Fruit fly (Drosophila melanogaster) whole organism, embryonic: ENCODE data around the gene CG46303.
A peak's percentile ranks its signal among the peaks of the same experiment; 100 is the strongest.

ENCODE experiments used
- BEAF-32 ChIP-seq: fragments of 200-800 bp; sonication (Bioruptor generic); optimal IDR thresholded peaks from 3 replicates; lab custom pipeline; 2017; ENCODE audit warnings: missing biosample characterization, missing genetic modification characterization, mild to moderate bottlenecking, moderate library complexity, missing genetic modification reagents
- CG10959 ChIP-seq: fragments of 200-800 bp; sonication (Bioruptor generic); IDR thresholded peaks from 2 replicates; pipeline ENCODE4 v1.3.6; 2022; ENCODE audit warnings: missing biosample characterization, missing genetic modification characterization
- CG11504 ChIP-seq: fragments of 200-800 bp; sonication (Bioruptor generic); optimal IDR thresholded peaks from 3 replicates; lab custom pipeline; 2019; ENCODE audit warnings: missing biosample characterization, mild to moderate bottlenecking, missing genetic modification characterization, moderate library complexity
- CG11695 ChIP-seq: fragments of 200-800 bp; sonication (Bioruptor generic); IDR thresholded peaks from 3 replicates; pipeline ENCODE4 v1.3.6; 2022; ENCODE audit warnings: missing biosample characterization, missing genetic modification characterization
- CG12071 ChIP-seq: fragments of 200-800 bp; sonication (Bioruptor generic); optimal IDR thresholded peaks from 3 replicates; lab custom pipeline; 2018; ENCODE audit warnings: missing biosample characterization, mild to moderate bottlenecking, missing genetic modification characterization
- CG12236 ChIP-seq: fragments of 200-800 bp; sonication (Bioruptor generic); optimal IDR thresholded peaks from 2 replicates; lab custom pipeline; 2016; ENCODE audit warnings: missing biosample characterization, missing genetic modification characterization
- CG15073 ChIP-seq: fragments of 200-800 bp; sonication (Bioruptor generic); optimal IDR thresholded peaks from 2 replicates; lab custom pipeline; 2016; ENCODE audit warnings: missing biosample characterization, missing genetic modification characterization
- CG17359 ChIP-seq: fragments of 200-800 bp; sonication (Bioruptor generic); optimal IDR thresholded peaks from 3 replicates; lab custom pipeline; 2018; ENCODE audit warnings: missing biosample characterization, mild to moderate bottlenecking, missing genetic modification characterization, moderate library complexity
- CG31365 ChIP-seq: fragments of 200-800 bp; sonication (Bioruptor generic); optimal IDR thresholded peaks from 2 replicates; lab custom pipeline; 2018; ENCODE audit warnings: missing biosample characterization, mild to moderate bottlenecking, missing genetic modification characterization
- CG3281 ChIP-seq: fragments of 200-800 bp; sonication (Bioruptor generic); optimal IDR thresholded peaks from 3 replicates; lab custom pipeline; 2017; ENCODE audit warnings: missing biosample characterization, mild to moderate bottlenecking, missing genetic modification characterization
- CG3838 ChIP-seq: fragments of 200-800 bp; sonication (Bioruptor generic); optimal IDR thresholded peaks from 3 replicates; lab custom pipeline; 2016; ENCODE audit warnings: missing biosample characterization, missing genetic modification characterization
- CG4282 ChIP-seq: fragments of 200-800 bp; sonication (Bioruptor generic); optimal IDR thresholded peaks from 2 replicates; lab custom pipeline; 2016; ENCODE audit warnings: missing biosample characterization, missing genetic modification characterization
- CG4360 ChIP-seq: fragments of 200-800 bp; sonication (Bioruptor generic); IDR thresholded peaks from 2 replicates; pipeline ENCODE4 v1.3.6; 2022; ENCODE audit warnings: missing biosample characterization, missing genetic modification characterization
- CG5180 ChIP-seq: fragments of 200-800 bp; sonication (Bioruptor generic); optimal IDR thresholded peaks from 3 replicates; lab custom pipeline; 2017; ENCODE audit warnings: missing biosample characterization, missing genetic modification characterization, mild to moderate bottlenecking, moderate library complexity, missing genetic modification reagents
- CG6765 ChIP-seq: fragments of 200-800 bp; sonication (Bioruptor generic); optimal IDR thresholded peaks from 3 replicates; lab custom pipeline; 2017; ENCODE audit warnings: missing biosample characterization, mild to moderate bottlenecking, missing genetic modification characterization
- CG8388 ChIP-seq: fragments of 200-800 bp; sonication (Bioruptor generic); optimal IDR thresholded peaks from 2 replicates; lab custom pipeline; 2019; ENCODE audit warnings: missing biosample characterization, mild to moderate bottlenecking, missing genetic modification characterization, moderate library complexity
- Camta ChIP-seq: fragments of 200-800 bp; sonication (Bioruptor generic); optimal IDR thresholded peaks from 2 replicates; lab custom pipeline; 2016; ENCODE audit warnings: missing biosample characterization, missing genetic modification characterization
- CoRest ChIP-seq: fragments of 200-800 bp; sonication (Bioruptor generic); optimal IDR thresholded peaks from 3 replicates; lab custom pipeline; 2018; ENCODE audit warnings: missing biosample characterization, mild to moderate bottlenecking, missing genetic modification characterization, moderate library complexity
- Dll ChIP-seq: fragments of 200-800 bp; sonication (Bioruptor generic); IDR thresholded peaks from 4 replicates; pipeline ENCODE4 v1.3.6; 2022; ENCODE audit warnings: missing biosample characterization, missing genetic modification characterization; ENCODE audit not compliant: partially characterized antibody
- Doc3 ChIP-seq: fragments of 200-800 bp; sonication (Bioruptor generic); IDR thresholded peaks from 3 replicates; pipeline ENCODE4 v1.3.6; 2022; ENCODE audit warnings: missing biosample characterization, missing genetic modification characterization; ENCODE audit not compliant: partially characterized antibody
- Eip74EF ChIP-seq, 2 experiments: fragments of 200-800 bp in 1 of 2; fragments of >200 bp in 1 of 2; sonication (Bioruptor generic) in 1 of 2; optimal IDR thresholded peaks; 2 replicates each; lab custom pipeline; 2017 to 2019; ENCODE audit warnings: missing biosample characterization in 2 of 2, missing genetic modification characterization in 2 of 2, mild to moderate bottlenecking in 1 of 2, moderate library complexity in 1 of 2
- MTF-1 ChIP-seq: fragments of 200-800 bp; sonication (Bioruptor generic); optimal IDR thresholded peaks from 2 replicates; lab custom pipeline; 2018; ENCODE audit warnings: missing biosample characterization, mild to moderate bottlenecking, missing genetic modification characterization, borderline replicate concordance
- Meics ChIP-seq: fragments of 200-800 bp; sonication (Bioruptor generic); optimal IDR thresholded peaks from 2 replicates; lab custom pipeline; 2017; ENCODE audit warnings: missing biosample characterization, mild to moderate bottlenecking, missing genetic modification characterization
- Nf-YB ChIP-seq: fragments of 200-800 bp; sonication (Bioruptor generic); optimal IDR thresholded peaks from 3 replicates; lab custom pipeline; 2019; ENCODE audit warnings: missing biosample characterization, mild to moderate bottlenecking, missing genetic modification characterization, moderate library complexity
- Oaz ChIP-seq: fragments of 200-800 bp; sonication (Bioruptor generic); IDR thresholded peaks from 2 replicates; pipeline ENCODE4 v1.3.6; 2022; ENCODE audit warnings: missing biosample characterization, missing genetic modification characterization
- ash1 ChIP-seq: fragments of 200-800 bp; sonication (Bioruptor generic); optimal IDR thresholded peaks from 2 replicates; lab custom pipeline; 2018; ENCODE audit warnings: missing biosample characterization, mild to moderate bottlenecking, missing genetic modification characterization
- ato ChIP-seq: fragments of 200-800 bp; sonication (Bioruptor generic); IDR thresholded peaks from 2 replicates; pipeline ENCODE4 v1.3.6; 2022; ENCODE audit warnings: missing biosample characterization, missing genetic modification characterization; ENCODE audit not compliant: partially characterized antibody
- bowl ChIP-seq: fragments of 200-800 bp; sonication (Bioruptor generic); IDR thresholded peaks from 2 replicates; pipeline ENCODE4 v1.3.6; 2022; ENCODE audit warnings: missing biosample characterization, missing genetic modification characterization
- bsh ChIP-seq, 2 experiments: fragments of 200-800 bp; sonication (Bioruptor generic); optimal IDR thresholded peaks; 2 replicates each; lab custom pipeline; 2017 to 2018; ENCODE audit warnings: mild to moderate bottlenecking in 2 of 2, missing biosample characterization in 2 of 2, missing genetic modification characterization in 2 of 2, moderate library complexity in 1 of 2
- cato ChIP-seq: fragments of 200-800 bp; sonication (Bioruptor generic); optimal IDR thresholded peaks from 2 replicates; lab custom pipeline; 2016; ENCODE audit warnings: missing biosample characterization, missing genetic modification characterization, borderline replicate concordance
- ci ChIP-seq: fragments of 200-800 bp; sonication (Bioruptor generic); IDR thresholded peaks from 3 replicates; pipeline ENCODE4 v1.3.6; 2022; ENCODE audit warnings: missing biosample characterization, missing genetic modification characterization
- cwo ChIP-seq: fragments of 200-800 bp; sonication (Bioruptor generic); optimal IDR thresholded peaks from 3 replicates; lab custom pipeline; 2017; ENCODE audit warnings: missing biosample characterization, missing genetic modification characterization, mild to moderate bottlenecking, moderate library complexity, missing genetic modification reagents
- gce ChIP-seq: fragments of 200-800 bp; sonication (Bioruptor generic); IDR thresholded peaks from 3 replicates; pipeline ENCODE4 v1.3.6; 2022; ENCODE audit warnings: missing biosample characterization, missing genetic modification characterization
- gro ChIP-seq: fragments of 200-800 bp; sonication (Bioruptor generic); optimal IDR thresholded peaks from 2 replicates; lab custom pipeline; 2016; ENCODE audit warnings: missing biosample characterization, missing genetic modification characterization
- jumu ChIP-seq: fragments of 200-800 bp; sonication (Bioruptor generic); optimal IDR thresholded peaks from 3 replicates; lab custom pipeline; 2016; ENCODE audit warnings: missing biosample characterization, missing genetic modification characterization
- knrl ChIP-seq: fragments of 200-800 bp; sonication (Bioruptor generic); IDR thresholded peaks from 3 replicates; pipeline ENCODE4 v1.3.6; 2022; ENCODE audit warnings: missing biosample characterization, missing genetic modification characterization; ENCODE audit not compliant: partially characterized antibody
- lab ChIP-seq: fragments of 200-800 bp; sonication (Bioruptor generic); optimal IDR thresholded peaks from 3 replicates; lab custom pipeline; 2017; ENCODE audit warnings: missing biosample characterization, missing genetic modification characterization, mild to moderate bottlenecking, moderate library complexity, missing genetic modification reagents
- mld ChIP-seq: fragments of 200-800 bp; sonication (Bioruptor generic); IDR thresholded peaks from 3 replicates; pipeline ENCODE4 v1.3.6; 2022; ENCODE audit warnings: missing biosample characterization, missing genetic modification characterization; ENCODE audit not compliant: partially characterized antibody
- odd ChIP-seq: fragments of 200-800 bp; sonication (Bioruptor generic); optimal IDR thresholded peaks from 2 replicates; lab custom pipeline; 2017; ENCODE audit warnings: missing biosample characterization, mild to moderate bottlenecking, missing genetic modification characterization
- otp ChIP-seq: fragments of 200-800 bp; sonication (Bioruptor generic); IDR thresholded peaks from 3 replicates; pipeline ENCODE4, ENCODE4 v1.3.6; 2022; ENCODE audit warnings: missing biosample characterization, missing genetic modification characterization
- row ChIP-seq: fragments of 200-800 bp; sonication (Bioruptor generic); IDR thresholded peaks from 3 replicates; pipeline ENCODE4 v1.3.6; 2022; ENCODE audit warnings: missing biosample characterization, missing genetic modification characterization
- schlank ChIP-seq: fragments of 200-800 bp; sonication (Bioruptor generic); optimal IDR thresholded peaks from 2 replicates; lab custom pipeline; 2018; ENCODE audit warnings: missing biosample characterization, mild to moderate bottlenecking, missing genetic modification characterization
- sd ChIP-seq: fragments of 200-800 bp; sonication (Bioruptor generic); optimal IDR thresholded peaks from 3 replicates; lab custom pipeline; 2018; ENCODE audit warnings: missing biosample characterization, mild to moderate bottlenecking, missing genetic modification characterization, moderate library complexity
- sens-2 ChIP-seq: fragments of 200-800 bp; sonication (Bioruptor generic); IDR thresholded peaks from 2 replicates; pipeline ENCODE4 v1.3.6; 2022; ENCODE audit warnings: missing biosample characterization, missing genetic modification characterization
- sob ChIP-seq: fragments of 200-800 bp; sonication (Bioruptor generic); IDR thresholded peaks from 2 replicates; pipeline ENCODE4 v1.3.6; 2022; ENCODE audit warnings: missing biosample characterization, missing genetic modification characterization
- tgo ChIP-seq: fragments of 200-800 bp; sonication (Bioruptor generic); IDR thresholded peaks from 3 replicates; pipeline ENCODE4 v1.3.6; 2022; ENCODE audit warnings: missing biosample characterization, missing genetic modification characterization
- usp ChIP-seq: fragments of >200 bp; optimal IDR thresholded peaks from 2 replicates; lab custom pipeline; 2017; ENCODE audit warnings: missing biosample characterization, missing genetic modification characterization
- vfl ChIP-seq: fragments of 200-800 bp; sonication (Bioruptor generic); optimal IDR thresholded peaks from 2 replicates; lab custom pipeline; 2016; ENCODE audit warnings: missing biosample characterization, missing genetic modification characterization
- zen ChIP-seq: fragments of 200-800 bp; sonication (Bioruptor generic); optimal IDR thresholded peaks from 3 replicates; lab custom pipeline; 2018; ENCODE audit warnings: missing biosample characterization, mild to moderate bottlenecking, missing genetic modification characterization, moderate library complexity

Gene CG46303

DNA sequence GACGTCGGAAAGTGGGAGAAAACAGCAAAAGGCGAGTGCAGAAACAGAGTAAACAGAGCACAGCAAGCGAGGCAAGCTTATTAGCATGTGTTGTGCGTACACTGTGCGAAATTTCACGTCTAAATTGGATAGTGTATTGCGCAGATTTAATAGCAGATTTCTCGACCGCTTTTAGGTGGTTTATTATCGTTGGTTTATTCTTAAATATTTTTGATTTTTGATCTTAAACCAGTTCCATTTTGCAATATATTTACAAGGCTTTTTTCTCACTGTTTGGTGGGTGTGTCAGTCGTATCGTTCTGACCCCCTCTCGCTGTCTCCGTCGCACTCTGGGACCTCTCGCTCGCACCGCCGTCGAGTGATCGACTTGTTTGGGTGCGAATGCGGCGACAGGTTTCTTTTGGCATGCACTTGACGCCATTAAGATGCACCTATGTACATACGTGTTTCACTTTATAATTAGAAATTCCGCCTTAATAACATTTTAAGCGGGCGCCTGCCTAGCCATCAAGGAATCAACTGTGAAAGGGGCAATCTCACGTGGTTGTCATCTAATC lies 12.3 kb downstream of the CG46303 start (continued):
- TF ChIP-seq row (GFP tag; lab: Robert Waterston, UW) (peak; percentile 58), ci (GFP tag; lab: Robert Waterston, UW) (no peak), gro (GFP tag; lab: Kevin White, UChicago) (no peak), CG17359 (peak; percentile 28), cwo (GFP tag; lab: Kevin White, UChicago) (no peak), CG10959 (GFP tag; lab: Robert Waterston, UW) (no peak), ato (no peak), sob (GFP tag; lab: Robert Waterston, UW) (peak; percentile 27; the same call in 1 of the 2 replicates), CG4282 (GFP tag; lab: Kevin White, UChicago) (no peak), CG6765 (GFP tag; lab: Kevin White, UChicago) (no peak), CG8388 (GFP tag; lab: Kevin White, UChicago) (no peak), bsh (GFP tag; optimal IDR thresholded peaks at IDR 0.05; lab: Kevin White, UChicago) (peak in 1 of 2 experiments; percentile 78), CG5180 (GFP tag; lab: Kevin White, UChicago) (no peak), CG15073 (no peak), Doc3 (GFP tag; lab: Robert Waterston, UW) (no peak), CG31365 (tag; lab: Kevin White, UChicago) (no peak), CoRest (tag; lab: Kevin White, UChicago) (peak; percentile 4), Camta (no peak), jumu (GFP tag; lab: Kevin White, UChicago) (no peak), MTF-1 (GFP tag; lab: Kevin White, UChicago) (no peak), CG12236 (GFP tag; lab: Kevin White, UChicago) (no peak), Nf-YB (no peak), Eip74EF (GFP tag; optimal IDR thresholded peaks at IDR 0.05; lab: Kevin White, UChicago) (no peak), vfl (GFP tag; lab: Kevin White, UChicago) (no peak), CG4360 (GFP tag; lab: Robert Waterston, UW) (no peak), tgo (no peak; the same call in 2 of the 3 replicates), CG11504 (tag; lab: Kevin White, UChicago) (no peak), bowl (no peak), Dll (GFP tag; lab: Robert Waterston, UW) (no peak), CG3838 (GFP tag; lab: Kevin White, UChicago) (no peak), zen (no peak), Meics (GFP tag; lab: Kevin White, UChicago) (no peak), BEAF-32 (no peak), Oaz (GFP tag; lab: Robert Waterston, UW) (no peak), sens-2 (GFP tag; lab: Robert Waterston, UW) (no peak), CG11695 (GFP tag; lab: Robert Waterston, UW) (no peak), otp (GFP tag; lab: Robert Waterston, UW) (no peak), knrl (GFP tag; lab: Robert Waterston, UW) (no peak), schlank (tag; lab: Kevin White, UChicago) (no peak), ash1 (GFP tag; lab: Kevin White, UChicago) (no peak), CG3281 (no peak), usp (GFP tag; lab: Kevin White, UChicago) (no peak), lab (GFP tag; lab: Kevin White, UChicago) (peak; percentile 32), cato (GFP tag; lab: Kevin White, UChicago) (no peak), CG12071 (GFP tag; lab: Kevin White, UChicago) (no peak), odd (GFP tag; lab: Kevin White, UChicago) (no peak), gce (no peak), mld (GFP tag; lab: Robert Waterston, UW) (no peak), sd (tag; lab: Kevin White, UChicago) (no peak)
